Fruit fly (Drosophila melanogaster): ENCODE results near the gene CG4440.
A peak's percentile ranks its signal among the peaks of the same experiment; 100 is the strongest.

Gene CG4440

DNA sequence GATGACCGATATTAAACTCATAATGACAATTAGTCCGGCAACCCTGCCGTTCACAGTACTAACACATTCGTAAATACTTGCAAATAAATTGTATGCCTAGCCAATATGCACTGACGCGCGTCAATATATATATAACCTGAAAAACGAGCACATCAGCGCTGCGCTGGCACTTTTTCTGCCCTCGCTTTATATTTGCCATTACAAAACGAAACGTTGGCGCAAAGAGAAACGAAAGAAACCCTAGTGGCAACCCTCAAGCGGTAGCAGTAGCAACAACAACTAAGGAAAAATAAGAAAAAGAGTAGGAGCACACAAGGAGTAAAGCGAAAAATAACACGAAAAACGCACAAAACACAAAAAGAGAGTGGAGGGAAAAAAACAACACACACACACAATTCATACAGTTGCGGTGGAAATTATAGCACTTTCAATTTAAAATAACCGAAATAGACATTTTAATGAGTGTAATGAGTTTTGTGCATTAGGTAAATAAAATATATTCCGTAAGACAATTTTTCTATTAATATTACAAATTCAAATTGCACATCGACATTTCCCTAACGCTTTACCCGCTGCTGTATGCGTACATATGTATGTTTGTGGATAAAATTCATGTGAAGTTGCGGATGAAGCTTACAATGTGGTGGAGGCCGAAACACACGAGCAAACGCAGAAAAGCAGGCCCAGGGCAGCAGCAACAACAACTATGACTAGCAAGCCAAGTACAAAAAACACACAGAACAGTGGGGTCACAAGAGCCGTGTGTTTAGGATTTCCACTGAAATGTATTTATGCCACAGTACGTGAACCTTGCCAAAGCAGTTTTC, 21.2 kb downstream of the CG4440 start (continued):
- TF ChIP-seq GATAe (GFP tag; conservative IDR thresholded peaks at IDR 0.05) (peak; percentile 93), chif (GFP tag; optimal IDR thresholded peaks at IDR 0.05) (peak; percentile 100), CG43689 (GFP tag; IDR thresholded peaks at IDR 0.05) (peak; percentile 95), CG1832 (GFP tag; optimal IDR thresholded peaks at IDR 0.05) (no peak), CG6254 (GFP tag; optimal IDR thresholded peaks at IDR 0.05) (peak; percentile 97), eve (GFP tag; optimal IDR thresholded peaks at IDR 0.05) (peak; percentile 76 to 100), CG12744 (GFP tag; optimal IDR thresholded peaks at IDR 0.05) (peak; percentile 98), CG13123 (GFP tag; optimal IDR thresholded peaks at IDR 0.05) (peak; percentile 97), CG17802 (tag; optimal IDR thresholded peaks at IDR 0.05) (peak; percentile 89), CG17186 (GFP tag; optimal IDR thresholded peaks at IDR 0.05) (peak; percentile 93), CG12104 (GFP tag; optimal IDR thresholded peaks at IDR 0.05) (peak; percentile 99), Myb (GFP tag; optimal IDR thresholded peaks at IDR 0.05) (peak; percentile 90), Bgb (GFP tag; IDR thresholded peaks at IDR 0.05; ENCODE audit: partially characterized antibody) (no peak), Fer1 (GFP tag; optimal IDR thresholded peaks at IDR 0.05) (peak; percentile 100), CG32767 (GFP tag; IDR thresholded peaks at IDR 0.05) (peak; percentile 99), Dad (GFP tag; optimal IDR thresholded peaks at IDR 0.05) (peak; percentile 97), CG14965 (GFP tag; optimal IDR thresholded peaks at IDR 0.05; ENCODE audit: borderline replicate concordance) (peak; percentile 81), CG15269 (tag; optimal IDR thresholded peaks at IDR 0.05) (peak; percentile 99), p53 (GFP tag; optimal IDR thresholded peaks at IDR 0.05) (peak; percentile 88), ATbp (GFP tag; optimal IDR thresholded peaks at IDR 0.05) (peak; percentile 99), D19B (GFP tag; optimal IDR thresholded peaks at IDR 0.05) (peak; percentile 96), gsb (GFP tag; IDR thresholded peaks at IDR 0.05) (peak; percentile 97), CG11504 (tag; optimal IDR thresholded peaks at IDR 0.05) (peak; percentile 98), eyg (GFP tag; optimal IDR thresholded peaks at IDR 0.05) (peak; percentile 96), CG14710 (tag; optimal IDR thresholded peaks at IDR 0.05) (peak; percentile 98), Trl (optimal IDR thresholded peaks at IDR 0.05) (peak in 1 of 2 experiments; percentile 40), Trl (GFP tag; optimal IDR thresholded peaks at IDR 0.05) (peak; percentile 98), onecut (GFP tag; IDR thresholded peaks at IDR 0.05) (peak; percentile 98), Atf-2 (GFP tag; optimal IDR thresholded peaks at IDR 0.05) (peak; percentile 98), lola (GFP tag; optimal IDR thresholded peaks at IDR 0.05) (peak in 1 of 3 experiments; percentile 98), az2 (GFP tag; optimal IDR thresholded peaks at IDR 0.05) (peak; percentile 99), CG1603 (tag; optimal IDR thresholded peaks at IDR 0.05) (peak; percentile 99), Dref (GFP tag; IDR thresholded peaks at IDR 0.05) (peak; percentile 36; the same call in 1 of the 2 replicates), CG6683 (GFP tag; optimal IDR thresholded peaks at IDR 0.05) (peak; percentile 98), CG14860 (GFP tag; IDR thresholded peaks at IDR 0.05; ENCODE audit: partially characterized antibody) (0 out of 3 replicates have a peak, but pooled peaks have one; percentile 14), jumu (GFP tag; optimal IDR thresholded peaks at IDR 0.05) (peak; percentile 97), Dip3 (GFP tag; optimal IDR thresholded peaks at IDR 0.05) (peak; percentile 98), usp (GFP tag; optimal IDR thresholded peaks at IDR 0.05) (no peak), Antp (GFP tag; optimal IDR thresholded peaks at IDR 0.05) (peak; percentile 97), Poxn (GFP tag; IDR thresholded peaks at IDR 0.05) (peak; percentile 95), dysf (GFP tag; IDR thresholded peaks at IDR 0.05) (peak; percentile 99), CHES-1-like (GFP tag; optimal IDR thresholded peaks at IDR 0.05) (peak; percentile 98), CG16815 (GFP tag; optimal IDR thresholded peaks at IDR 0.05) (peak; percentile 98), CG2129 (GFP tag; IDR thresholded peaks at IDR 0.05; ENCODE audit: partially characterized antibody) (no peak), ac (GFP tag; optimal IDR thresholded peaks at IDR 0.05) (peak; percentile 96), CG1529 (GFP tag; optimal IDR thresholded peaks at IDR 0.05) (peak; percentile 99), ftz-f1 (GFP tag; optimal IDR thresholded peaks at IDR 0.05) (peak; percentile 90), hkb (optimal IDR thresholded peaks at IDR 0.05) (no peak), hkb (GFP tag; IDR thresholded peaks at IDR 0.05) (peak; percentile 100)
